Fruit fly (Drosophila melanogaster) whole organism, prepupa: ENCODE results near the gene mio.

Source experiments
- Blimp-1 ChIP-seq: fragments of 200-800 bp; sonication (Bioruptor generic); optimal IDR thresholded peaks from 3 replicates; lab custom pipeline; 2017; ENCODE audit warnings: missing biosample characterization, missing genetic modification characterization, mild to moderate bottlenecking, moderate library complexity, missing genetic modification reagents
- CG10631 ChIP-seq: fragments of 200-800 bp; sonication (Bioruptor generic); optimal IDR thresholded peaks from 2 replicates; lab custom pipeline; 2016; ENCODE audit warnings: missing biosample characterization, missing genetic modification characterization
- CG11294 ChIP-seq: fragments of 200-800 bp; sonication (Bioruptor generic); IDR thresholded peaks from 2 replicates; pipeline ENCODE4 v1.3.6; 2022; ENCODE audit warnings: missing biosample characterization, missing genetic modification characterization
- CG11902 ChIP-seq: fragments of 200-800 bp; sonication (Bioruptor generic); optimal IDR thresholded peaks from 3 replicates; lab custom pipeline; 2016; ENCODE audit warnings: missing biosample characterization, missing genetic modification characterization
- CG15336 ChIP-seq: fragments of 200-800 bp; sonication (Bioruptor generic); IDR thresholded peaks from 2 replicates; pipeline ENCODE4 v1.3.6; 2022; ENCODE audit warnings: missing biosample characterization, missing genetic modification characterization
- CG16779 ChIP-seq: fragments of 200-800 bp; sonication (Bioruptor generic); optimal IDR thresholded peaks from 3 replicates; lab custom pipeline; 2017; ENCODE audit warnings: missing biosample characterization, mild to moderate bottlenecking, missing genetic modification characterization
- CG31627 ChIP-seq: fragments of 200-800 bp; sonication (Bioruptor generic); optimal IDR thresholded peaks from 3 replicates; lab custom pipeline; 2016; ENCODE audit warnings: missing biosample characterization, missing genetic modification characterization
- CG32006 ChIP-seq: fragments of 200-800 bp; sonication (Bioruptor generic); optimal IDR thresholded peaks from 3 replicates; lab custom pipeline; 2017; ENCODE audit warnings: missing biosample characterization, mild to moderate bottlenecking, missing genetic modification characterization
- CG3919 ChIP-seq: fragments of 200-800 bp; sonication (Bioruptor generic); optimal IDR thresholded peaks from 3 replicates; lab custom pipeline; 2016; ENCODE audit warnings: missing biosample characterization, missing genetic modification characterization
- CG4318 ChIP-seq: fragments of 200-800 bp; sonication (Bioruptor generic); optimal IDR thresholded peaks from 3 replicates; lab custom pipeline; 2017; ENCODE audit warnings: missing biosample characterization, mild to moderate bottlenecking, missing genetic modification characterization
- CG6163 ChIP-seq: fragments of 200-800 bp; sonication (Bioruptor generic); IDR thresholded peaks from 3 replicates; pipeline ENCODE4 v1.3.6; 2022; ENCODE audit warnings: missing biosample characterization, missing genetic modification characterization
- CG6276 ChIP-seq: fragments of 200-800 bp; sonication (Bioruptor generic); optimal IDR thresholded peaks from 2 replicates; lab custom pipeline; 2017; ENCODE audit warnings: missing biosample characterization, mild to moderate bottlenecking, missing genetic modification characterization
- CG6792 ChIP-seq: fragments of 200-800 bp; sonication (Bioruptor generic); optimal IDR thresholded peaks from 3 replicates; lab custom pipeline; 2016; ENCODE audit warnings: missing biosample characterization, missing genetic modification characterization
- CG6808 ChIP-seq: fragments of 200-800 bp; sonication (Bioruptor generic); optimal IDR thresholded peaks from 3 replicates; lab custom pipeline; 2017; ENCODE audit warnings: missing biosample characterization, missing genetic modification characterization, mild to moderate bottlenecking, moderate library complexity, missing genetic modification reagents
- CG6854 ChIP-seq: fragments of 200-800 bp; sonication (Bioruptor generic); optimal IDR thresholded peaks from 2 replicates; lab custom pipeline; 2017; ENCODE audit warnings: missing biosample characterization, mild to moderate bottlenecking, missing genetic modification characterization
- CG7368 ChIP-seq: fragments of 200-800 bp; sonication (Bioruptor generic); optimal IDR thresholded peaks from 3 replicates; lab custom pipeline; 2016; ENCODE audit warnings: missing biosample characterization, missing genetic modification characterization
- CG8119 ChIP-seq: fragments of 200-800 bp; sonication (Bioruptor generic); IDR thresholded peaks from 3 replicates; pipeline ENCODE4 v1.3.6; 2022; ENCODE audit warnings: missing biosample characterization, missing genetic modification characterization
- CG8319 ChIP-seq: fragments of 200-800 bp; sonication (Bioruptor generic); optimal IDR thresholded peaks from 3 replicates; lab custom pipeline; 2016; ENCODE audit warnings: missing biosample characterization, missing genetic modification characterization
- Eip93F ChIP-seq: fragments of 200-800 bp; sonication (Bioruptor generic); optimal IDR thresholded peaks from 2 replicates; lab custom pipeline; 2016; ENCODE audit warnings: missing biosample characterization, mild to moderate bottlenecking, missing genetic modification characterization
- Ets21C ChIP-seq: fragments of 200-800 bp; sonication (Bioruptor generic); optimal IDR thresholded peaks from 3 replicates; lab custom pipeline; 2016; ENCODE audit warnings: missing biosample characterization, missing genetic modification characterization
- Gug ChIP-seq: fragments of 200-800 bp; sonication (Bioruptor generic); IDR thresholded peaks from 2 replicates; pipeline ENCODE4 v1.3.6; 2022; ENCODE audit warnings: missing biosample characterization, missing genetic modification characterization
- Hr38 ChIP-seq: sonication (Bioruptor generic); optimal IDR thresholded peaks from 2 replicates; lab custom pipeline; 2016; ENCODE audit warnings: missing biosample characterization, missing genetic modification characterization
- Hr39 ChIP-seq: fragments of 200-800 bp; sonication (Bioruptor generic); optimal IDR thresholded peaks from 2 replicates; lab custom pipeline; 2016; ENCODE audit warnings: missing biosample characterization, missing genetic modification characterization
- Lpt ChIP-seq: fragments of 200-800 bp; sonication (Bioruptor generic); optimal IDR thresholded peaks from 3 replicates; lab custom pipeline; 2016; ENCODE audit warnings: missing biosample characterization, missing genetic modification characterization
- Met ChIP-seq: fragments of 200-800 bp; sonication (Bioruptor generic); optimal IDR thresholded peaks from 3 replicates; lab custom pipeline; 2016; ENCODE audit warnings: missing biosample characterization, missing genetic modification characterization
- OdsH ChIP-seq: fragments of 200-800 bp; sonication (Bioruptor generic); optimal IDR thresholded peaks from 3 replicates; lab custom pipeline; 2016; ENCODE audit warnings: missing biosample characterization, missing genetic modification characterization
- Sox102F ChIP-seq: fragments of 200-800 bp; sonication (Bioruptor generic); optimal IDR thresholded peaks from 2 replicates; lab custom pipeline; 2016; ENCODE audit warnings: missing biosample characterization, mild to moderate bottlenecking, missing genetic modification characterization
- Sox14 ChIP-seq: fragments of 200-800 bp; sonication (Bioruptor generic); optimal IDR thresholded peaks from 3 replicates; lab custom pipeline; 2016; ENCODE audit warnings: missing biosample characterization, missing genetic modification characterization
- Sox15 ChIP-seq: fragments of 200-800 bp; sonication (Bioruptor generic); optimal IDR thresholded peaks from 3 replicates; lab custom pipeline; 2016; ENCODE audit warnings: missing biosample characterization, missing genetic modification characterization
- achi ChIP-seq: fragments of 200-800 bp; sonication (Bioruptor generic); optimal IDR thresholded peaks from 3 replicates; lab custom pipeline; 2016; ENCODE audit warnings: missing biosample characterization, missing genetic modification characterization
- acj6 ChIP-seq: fragments of 200-800 bp; sonication (Bioruptor generic); optimal IDR thresholded peaks from 3 replicates; lab custom pipeline; 2016; ENCODE audit warnings: missing biosample characterization, missing genetic modification characterization
- cyc ChIP-seq: fragments of 200-800 bp; sonication (Bioruptor generic); optimal IDR thresholded peaks from 3 replicates; lab custom pipeline; 2016; ENCODE audit warnings: missing biosample characterization, missing genetic modification characterization
- dac ChIP-seq: fragments of 200-800 bp; sonication (Bioruptor generic); optimal IDR thresholded peaks from 2 replicates; lab custom pipeline; 2017; ENCODE audit warnings: missing biosample characterization, mild to moderate bottlenecking, missing genetic modification characterization
- dsx ChIP-seq: fragments of 200-800 bp; optimal IDR thresholded peaks from 3 replicates; lab custom pipeline; 2019; ENCODE audit warnings: missing biosample characterization, mild to moderate bottlenecking, missing genetic modification characterization, moderate library complexity; ENCODE audit not compliant: poor library complexity, severe bottlenecking
- fd59A ChIP-seq: fragments of 200-800 bp; sonication (Bioruptor generic); optimal IDR thresholded peaks from 2 replicates; lab custom pipeline; 2017; ENCODE audit warnings: missing biosample characterization, mild to moderate bottlenecking, missing genetic modification characterization, missing genetic modification reagents
- fd85E ChIP-seq: fragments of 200-800 bp; sonication (Bioruptor generic); optimal IDR thresholded peaks from 3 replicates; lab custom pipeline; 2016; ENCODE audit warnings: missing biosample characterization, missing genetic modification characterization
- lz ChIP-seq: fragments of 200-800 bp; sonication (Bioruptor generic); optimal IDR thresholded peaks from 3 replicates; lab custom pipeline; 2016; ENCODE audit warnings: missing biosample characterization, missing genetic modification characterization
- net ChIP-seq: fragments of 200-800 bp; sonication (Bioruptor generic); optimal IDR thresholded peaks from 3 replicates; lab custom pipeline; 2016; ENCODE audit warnings: missing biosample characterization, missing genetic modification characterization
- pdm3 ChIP-seq: fragments of 200-800 bp; sonication (Bioruptor generic); optimal IDR thresholded peaks from 3 replicates; lab custom pipeline; 2016; ENCODE audit warnings: missing biosample characterization, missing genetic modification characterization
- salr ChIP-seq, 2 experiments: fragments of 200-800 bp; sonication (Bioruptor generic); optimal IDR thresholded peaks; 3 replicates each; lab custom pipeline; 2016 to 2018; ENCODE audit warnings: missing biosample characterization in 2 of 2, missing genetic modification characterization in 2 of 2, mild to moderate bottlenecking in 1 of 2
- spab ChIP-seq: fragments of 200-800 bp; sonication (Bioruptor generic); optimal IDR thresholded peaks from 2 replicates; lab custom pipeline; 2017; ENCODE audit warnings: missing biosample characterization, mild to moderate bottlenecking, missing genetic modification characterization, missing genetic modification reagents
- ss ChIP-seq, 2 experiments: fragments of 200-800 bp; sonication (Bioruptor generic); optimal IDR thresholded peaks; 2 replicates in 1 of 2; 3 replicates in 1 of 2; lab custom pipeline; 2017 to 2018; ENCODE audit warnings: mild to moderate bottlenecking in 2 of 2, missing biosample characterization in 2 of 2, missing genetic modification characterization in 2 of 2, moderate library complexity in 1 of 2
- svp ChIP-seq: fragments of 200-800 bp; sonication (Bioruptor generic); peaks from one replicate; lab custom pipeline; 2016; ENCODE audit warnings: missing biosample characterization, missing genetic modification characterization
- topi ChIP-seq: fragments of 200-800 bp; sonication (Bioruptor generic); optimal IDR thresholded peaks from 3 replicates; lab custom pipeline; 2016; ENCODE audit warnings: missing biosample characterization, missing genetic modification characterization

Gene mio

DNA sequence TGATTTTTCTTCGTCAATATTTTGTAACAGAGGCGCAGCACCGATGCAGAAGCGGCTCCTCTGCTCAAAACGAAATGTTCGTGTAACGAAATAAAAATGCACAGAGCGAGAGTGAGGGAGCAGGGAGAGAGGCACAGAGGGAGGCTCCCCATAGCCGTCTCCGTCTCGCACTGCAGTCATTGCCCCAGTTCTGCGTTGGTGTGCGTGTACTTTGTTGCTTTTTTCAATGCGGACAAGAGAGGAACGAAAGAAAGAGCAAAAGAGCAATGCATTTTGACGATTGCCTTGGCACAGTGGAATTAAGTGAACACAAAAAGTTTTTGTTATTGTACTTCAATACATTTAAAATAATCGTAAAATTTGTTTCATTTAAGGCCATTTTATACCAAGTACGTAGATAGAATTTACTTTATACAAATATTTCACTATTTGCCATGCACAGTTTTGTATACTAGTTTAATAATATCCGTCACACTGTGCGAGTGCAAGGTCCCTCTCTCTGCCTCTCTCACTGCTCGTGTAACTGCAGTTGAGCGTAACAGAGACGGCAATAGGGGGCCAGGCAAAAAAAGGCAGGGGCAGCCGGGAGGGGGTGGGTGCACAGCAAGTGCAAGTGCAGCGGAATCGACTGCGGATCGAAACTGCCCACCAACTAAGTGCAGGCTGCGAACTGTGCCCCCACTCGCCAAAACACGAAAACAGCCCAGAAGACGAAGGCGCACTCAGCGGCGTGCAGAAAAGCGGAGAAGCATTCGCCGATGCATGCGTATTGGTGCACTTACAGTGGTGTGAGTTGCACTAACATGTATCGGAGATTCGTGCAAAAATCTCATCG, 14.9 kb upstream of the mio start (continued):
- peak; percentile 100 for TF ChIP-seq cyc (GFP tag; lab: Kevin White, UChicago)
- peak; percentile 100 for TF ChIP-seq CG8119 (GFP tag; lab: Robert Waterston, UW)
- no peak for TF ChIP-seq Eip93F (GFP tag; lab: Kevin White, UChicago)
- peak; percentile 100 for TF ChIP-seq OdsH (GFP tag; lab: Kevin White, UChicago)
- TF ChIP-seq Sox102F: peak; percentile 100
- TF ChIP-seq fd85E (GFP tag; lab: Kevin White, UChicago): peak; percentile 98
- peak; percentile 100 for TF ChIP-seq Gug (GFP tag; lab: Robert Waterston, UW)
- TF ChIP-seq lz (GFP tag; lab: Kevin White, UChicago): peak; percentile 100
- TF ChIP-seq Sox14 (GFP tag; lab: Kevin White, UChicago): peak; percentile 100
- peak; percentile 99 for TF ChIP-seq CG11902 (GFP tag; lab: Kevin White, UChicago)
- peak; percentile 100 for TF ChIP-seq pdm3 (GFP tag; lab: Kevin White, UChicago)
- TF ChIP-seq CG11294: peak; percentile 100
- peak; percentile 98 for TF ChIP-seq Hr38 (GFP tag; lab: Kevin White, UChicago)
- TF ChIP-seq Met (GFP tag; lab: Kevin White, UChicago): peak; percentile 100
- TF ChIP-seq svp (GFP tag; lab: Kevin White, UChicago): peak; percentile 100
- peak; percentile 100 for TF ChIP-seq CG4318
- peak; percentile 100 for TF ChIP-seq CG3919 (GFP tag; lab: Kevin White, UChicago)
- TF ChIP-seq, all 60 proteins: peak for 59

DNA sequence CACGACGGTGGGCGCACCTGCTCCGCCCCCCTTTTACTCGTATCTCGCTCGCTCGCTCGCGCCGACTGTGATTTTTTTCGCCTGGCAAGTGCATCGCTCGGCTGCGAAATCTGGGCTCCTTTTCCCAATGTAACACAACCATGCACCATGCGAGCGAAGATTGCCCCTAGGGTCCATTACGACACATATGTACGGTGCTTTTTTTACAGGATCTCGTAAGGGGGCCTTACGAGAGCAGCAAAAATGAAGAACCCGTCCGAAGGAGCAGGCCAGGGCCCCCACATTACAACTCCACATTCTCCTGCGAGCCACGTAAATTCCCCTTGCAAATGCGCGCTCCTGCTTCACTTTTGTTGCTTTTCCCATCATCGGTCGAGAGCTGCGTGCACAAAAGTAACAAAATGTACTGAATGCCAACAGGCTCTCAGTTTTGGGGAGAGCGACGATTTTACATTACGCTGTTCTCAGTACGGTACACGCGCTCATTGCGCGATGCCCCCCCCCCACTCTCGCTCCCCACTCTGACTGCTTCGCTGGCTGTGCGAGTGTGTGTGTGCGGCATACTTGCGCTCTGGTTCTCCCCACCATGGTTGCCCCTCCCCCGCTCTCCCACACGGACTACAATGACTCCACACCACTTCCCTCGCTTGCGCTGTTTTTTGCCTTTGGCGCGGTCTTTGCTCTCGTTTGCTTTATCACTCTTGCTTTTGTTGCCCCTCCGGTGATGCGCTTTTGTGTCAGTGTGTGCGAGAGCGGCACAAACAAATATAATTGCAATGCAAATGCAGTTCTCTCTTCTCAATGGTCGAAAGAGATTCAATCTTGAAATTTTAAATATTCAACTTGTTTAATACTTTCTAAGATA, 14.0 kb upstream of the mio start:
- no peak for TF ChIP-seq CG8319 (GFP tag; lab: Kevin White, UChicago)
- TF ChIP-seq Sox14 (GFP tag; lab: Kevin White, UChicago): peak; percentile 87
- peak; percentile 59 for TF ChIP-seq CG32006 (GFP tag; lab: Kevin White, UChicago)
- no peak for TF ChIP-seq topi (GFP tag; lab: Kevin White, UChicago)
- peak; percentile 39 for TF ChIP-seq CG16779 (tag; lab: Kevin White, UChicago)
- TF ChIP-seq salr (GFP tag; optimal IDR thresholded peaks at IDR 0.05; lab: Kevin White, UChicago): peak; percentile 35 to 37
- peak; percentile 54 for TF ChIP-seq CG15336
- TF ChIP-seq acj6 (GFP tag; lab: Kevin White, UChicago): peak; percentile 47
- peak; percentile 66; the same call in 1 of the 2 replicates for TF ChIP-seq Gug (GFP tag; lab: Robert Waterston, UW)
- peak; percentile 87 for TF ChIP-seq CG6854 (GFP tag; lab: Kevin White, UChicago)
- TF ChIP-seq CG6792 (GFP tag; lab: Kevin White, UChicago): peak; percentile 45
- TF ChIP-seq CG7368 (GFP tag; lab: Kevin White, UChicago): peak; percentile 6
- no peak for TF ChIP-seq CG4318
- no peak for TF ChIP-seq Hr38 (GFP tag; lab: Kevin White, UChicago)
- peak; percentile 85 for TF ChIP-seq dsx (GFP tag; lab: Kevin White, UChicago)
- peak; percentile 24; the same call in 1 of the 2 replicates for TF ChIP-seq CG11294
- TF ChIP-seq Hr39 (GFP tag; lab: Kevin White, UChicago): no peak
- TF ChIP-seq CG6276: peak; percentile 62
- peak; percentile 37 for TF ChIP-seq achi (GFP tag; lab: Kevin White, UChicago)
- peak; percentile 7 for TF ChIP-seq CG10631 (GFP tag; lab: Kevin White, UChicago)
- peak; percentile 10 for TF ChIP-seq spab (GFP tag; lab: Kevin White, UChicago)
- no peak for TF ChIP-seq cyc (GFP tag; lab: Kevin White, UChicago)
- TF ChIP-seq pdm3 (GFP tag; lab: Kevin White, UChicago): no peak
- TF ChIP-seq CG6163 (GFP tag; lab: Robert Waterston, UW): peak; percentile 81
- no peak for TF ChIP-seq fd59A (GFP tag; lab: Kevin White, UChicago)
- TF ChIP-seq fd85E (GFP tag; lab: Kevin White, UChicago): peak; percentile 44
- peak; percentile 99 for TF ChIP-seq Blimp-1
- TF ChIP-seq svp (GFP tag; lab: Kevin White, UChicago): peak; percentile 86
- peak; percentile 72 to 90 for TF ChIP-seq ss (GFP tag; optimal IDR thresholded peaks at IDR 0.05; lab: Kevin White, UChicago)
- TF ChIP-seq Eip93F (GFP tag; lab: Kevin White, UChicago): no peak
- TF ChIP-seq Sox15: no peak
- no peak for TF ChIP-seq CG31627 (GFP tag; lab: Kevin White, UChicago)
- TF ChIP-seq Lpt: peak; percentile 92
- TF ChIP-seq dac: peak; percentile 7
- TF ChIP-seq net: peak; percentile 60
- TF ChIP-seq Ets21C (GFP tag; lab: Kevin White, UChicago): peak; percentile 8
- TF ChIP-seq CG6808 (GFP tag; lab: Kevin White, UChicago): peak; percentile 64
- TF ChIP-seq CG8119 (GFP tag; lab: Robert Waterston, UW): peak; percentile 64; the same call in 1 of the 3 replicates
